Worm (Caenorhabditis elegans) whole organism, mixed stage, embryonic: ENCODE measurements around the gene T24C4.5.

Experiments used
- M03D4.4 ChIP-seq: sonication (generic microtip); optimal IDR thresholded peaks from 2 replicates; lab custom pipeline; 2017; ENCODE audit warnings: mild to moderate bottlenecking, missing genetic modification characterization, missing compliant biosample characterization
- bed-3 ChIP-seq: fragments of 200-800 bp; sonication (Bioruptor generic); optimal IDR thresholded peaks from 3 replicates; lab custom pipeline; 2018; ENCODE audit warnings: mild to moderate bottlenecking, missing genetic modification characterization, moderate library complexity, missing compliant biosample characterization
- blmp-1 ChIP-seq: fragments of 150-350 bp; optimal IDR thresholded peaks from 2 replicates; lab custom pipeline; 2014; ENCODE audit warnings: missing biosample characterization, missing genetic modification characterization
- ceh-39 ChIP-seq: fragments of 150-350 bp; optimal IDR thresholded peaks from 2 replicates; lab custom pipeline; 2014; ENCODE audit warnings: missing biosample characterization, missing genetic modification characterization
- ceh-43 ChIP-seq: fragments of 200-800 bp; sonication (Bioruptor generic); optimal IDR thresholded peaks from 2 replicates; lab custom pipeline; 2018; ENCODE audit warnings: mild to moderate bottlenecking, missing genetic modification characterization, moderate library complexity, missing compliant biosample characterization
- ceh-83 ChIP-seq: fragments of 200-800 bp; sonication (Bioruptor generic); optimal IDR thresholded peaks from 2 replicates; lab custom pipeline; 2018; ENCODE audit warnings: mild to moderate bottlenecking, missing genetic modification characterization, missing compliant biosample characterization
- ces-1 ChIP-seq: fragments of 150-350 bp; optimal IDR thresholded peaks from 2 replicates; lab custom pipeline; 2014; ENCODE audit warnings: missing biosample characterization, missing genetic modification reagents, missing genetic modification characterization
- cnd-1 ChIP-seq: fragments of 200-800 bp; sonication (Bioruptor generic); optimal IDR thresholded peaks from 2 replicates; lab custom pipeline; 2018; ENCODE audit warnings: mild to moderate bottlenecking, missing genetic modification characterization, missing compliant biosample characterization
- drap-1 ChIP-seq: fragments of 200-800 bp; sonication (Bioruptor generic); optimal IDR thresholded peaks from 3 replicates; lab custom pipeline; 2018; ENCODE audit warnings: mild to moderate bottlenecking, missing genetic modification characterization, missing compliant biosample characterization
- elt-3 ChIP-seq: fragments of 150-350 bp; optimal IDR thresholded peaks from 2 replicates; lab custom pipeline; 2014; ENCODE audit warnings: missing biosample characterization, missing genetic modification characterization
- flh-1 ChIP-seq: fragments of 200-800 bp; sonication (Bioruptor generic); optimal IDR thresholded peaks from 2 replicates; lab custom pipeline; 2018; ENCODE audit warnings: mild to moderate bottlenecking, missing genetic modification characterization, moderate library complexity, missing compliant biosample characterization
- ham-2 ChIP-seq: fragments of 200-800 bp; sonication (Bioruptor generic); optimal IDR thresholded peaks from 2 replicates; lab custom pipeline; 2018; ENCODE audit warnings: mild to moderate bottlenecking, missing genetic modification characterization, missing compliant biosample characterization
- hlh-1 ChIP-seq: fragments of 150-350 bp; optimal IDR thresholded peaks from 2 replicates; lab custom pipeline; 2014; ENCODE audit warnings: missing biosample characterization, missing genetic modification reagents, missing genetic modification characterization
- lin-13 ChIP-seq: fragments of 150-350 bp; optimal IDR thresholded peaks from 2 replicates; lab custom pipeline; 2014; ENCODE audit warnings: missing biosample characterization, missing genetic modification characterization
- lin-32 ChIP-seq: fragments of 200-800 bp; sonication (Bioruptor generic); optimal IDR thresholded peaks from 2 replicates; lab custom pipeline; 2018; ENCODE audit warnings: mild to moderate bottlenecking, missing genetic modification characterization, missing compliant biosample characterization
- lsy-2 ChIP-seq: fragments of 150-350 bp; optimal IDR thresholded peaks from 2 replicates; lab custom pipeline; 2014; ENCODE audit warnings: missing biosample characterization, missing genetic modification characterization
- mab-5 ChIP-seq: fragments of 150-350 bp; optimal IDR thresholded peaks from 2 replicates; lab custom pipeline; 2014; ENCODE audit warnings: missing biosample characterization, missing genetic modification characterization
- mep-1 ChIP-seq: fragments of 150-350 bp; optimal IDR thresholded peaks from 2 replicates; lab custom pipeline; 2017; ENCODE audit warnings: missing biosample characterization, missing genetic modification reagents, missing genetic modification characterization, inconsistent platforms
- mls-2 ChIP-seq: sonication (generic microtip); optimal IDR thresholded peaks from 2 replicates; lab custom pipeline; 2016; ENCODE audit warnings: mild to moderate bottlenecking, missing genetic modification characterization, moderate library complexity, missing compliant biosample characterization
- nhr-12 ChIP-seq: fragments of 150-350 bp; optimal IDR thresholded peaks from 2 replicates; lab custom pipeline; 2014; ENCODE audit warnings: missing biosample characterization, missing genetic modification characterization
- nhr-2 ChIP-seq: fragments of 150-350 bp; optimal IDR thresholded peaks from 2 replicates; lab custom pipeline; 2014; ENCODE audit warnings: missing biosample characterization, missing genetic modification characterization
- nhr-237 ChIP-seq: fragments of 150-350 bp; optimal IDR thresholded peaks from 2 replicates; lab custom pipeline; 2014; ENCODE audit warnings: missing biosample characterization, missing genetic modification characterization
- nhr-28 ChIP-seq: fragments of 150-350 bp; optimal IDR thresholded peaks from 2 replicates; lab custom pipeline; 2014; ENCODE audit warnings: missing biosample characterization, missing genetic modification characterization
- nhr-76 ChIP-seq: sonication (generic microtip); optimal IDR thresholded peaks from 2 replicates; lab custom pipeline; 2017; ENCODE audit warnings: missing biosample characterization, missing genetic modification characterization
- pha-4 ChIP-seq: fragments of 150-350 bp; optimal IDR thresholded peaks from 2 replicates; lab custom pipeline; 2018; ENCODE audit warnings: missing biosample characterization, missing genetic modification reagents, missing genetic modification characterization
- sem-2 ChIP-seq: fragments of 200-800 bp; sonication (Bioruptor generic); optimal IDR thresholded peaks from 2 replicates; lab custom pipeline; 2018; ENCODE audit warnings: mild to moderate bottlenecking, missing genetic modification characterization, missing compliant biosample characterization
- snpc-4 ChIP-seq: fragments of 150-350 bp; optimal IDR thresholded peaks from 2 replicates; lab custom pipeline; 2014; ENCODE audit warnings: missing biosample characterization, missing genetic modification characterization
- sptf-1 ChIP-seq: sonication (generic microtip); optimal IDR thresholded peaks from 2 replicates; lab custom pipeline; 2017; ENCODE audit warnings: mild to moderate bottlenecking, missing genetic modification characterization, moderate library complexity, missing compliant biosample characterization
- tbx-8 ChIP-seq: fragments of 200-800 bp; sonication (Bioruptor generic); optimal IDR thresholded peaks from 2 replicates; lab custom pipeline; 2018; ENCODE audit warnings: mild to moderate bottlenecking, missing genetic modification characterization, moderate library complexity, missing compliant biosample characterization
- unc-120 ChIP-seq: sonication (generic microtip); optimal IDR thresholded peaks from 2 replicates; lab custom pipeline; 2017; ENCODE audit warnings: missing genetic modification characterization, missing compliant biosample characterization; ENCODE audit not compliant: poor library complexity, severe bottlenecking
- unc-39 ChIP-seq: fragments of 150-350 bp; optimal IDR thresholded peaks from 2 replicates; lab custom pipeline; 2014; ENCODE audit warnings: missing biosample characterization, missing genetic modification characterization
- unc-62 ChIP-seq: fragments of 150-350 bp; optimal IDR thresholded peaks from 2 replicates; lab custom pipeline; 2014; ENCODE audit warnings: missing biosample characterization, missing genetic modification reagents, missing genetic modification characterization
- zip-8 ChIP-seq: fragments of 150-350 bp; optimal IDR thresholded peaks from 2 replicates; lab custom pipeline; 2014; ENCODE audit warnings: missing biosample characterization, missing genetic modification characterization

T24C4.5 gene

DNA sequence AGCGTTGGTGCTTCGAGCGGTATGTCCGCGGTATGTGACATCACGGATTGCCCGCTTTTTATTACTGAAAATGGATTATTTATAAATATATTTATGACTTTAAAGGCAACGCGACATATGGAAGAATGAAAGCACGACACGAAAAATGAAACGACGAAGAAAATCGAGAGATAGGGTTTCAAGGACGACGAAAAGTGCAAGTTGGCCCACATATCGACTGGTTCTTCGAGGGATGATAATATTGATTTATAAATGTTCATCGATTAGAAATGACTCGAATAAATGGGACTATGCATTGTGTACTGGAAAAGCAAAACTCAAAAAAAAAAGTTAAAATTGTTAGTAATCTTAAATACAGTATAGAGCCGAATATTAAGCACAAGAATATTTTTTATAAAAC, 7.2 kb upstream of the T24C4.5 start, which contains the start of gene zer-1:
TSS of gene zer-1 (minus strand) at position 68 of the 400 bp plus-strand sequence.
- TF ChIP-seq ceh-83 (no peak), nhr-28 (tag; lab: Kevin White, UChicago) (no peak), ceh-39 (no peak), mls-2 (no peak), unc-39 (tag; lab: Kevin White, UChicago) (no peak), drap-1 (no peak), ham-2 (GFP tag; lab: Kevin White, UChicago) (no peak), ceh-43 (no peak), bed-3 (GFP tag; lab: Kevin White, UChicago) (no peak), cnd-1 (tag; lab: Kevin White, UChicago) (no peak), unc-62 (GFP tag; lab: Kevin White, UChicago) (no peak), nhr-76 (no peak), elt-3 (tag; lab: Kevin White, UChicago) (no peak), lsy-2 (tag; lab: Kevin White, UChicago) (no peak), flh-1 (GFP tag; lab: Kevin White, UChicago) (no peak), sptf-1 (tag; lab: Kevin White, UChicago) (no peak)
- TF ChIP-seq, all 35 proteins: peak for 0

DNA sequence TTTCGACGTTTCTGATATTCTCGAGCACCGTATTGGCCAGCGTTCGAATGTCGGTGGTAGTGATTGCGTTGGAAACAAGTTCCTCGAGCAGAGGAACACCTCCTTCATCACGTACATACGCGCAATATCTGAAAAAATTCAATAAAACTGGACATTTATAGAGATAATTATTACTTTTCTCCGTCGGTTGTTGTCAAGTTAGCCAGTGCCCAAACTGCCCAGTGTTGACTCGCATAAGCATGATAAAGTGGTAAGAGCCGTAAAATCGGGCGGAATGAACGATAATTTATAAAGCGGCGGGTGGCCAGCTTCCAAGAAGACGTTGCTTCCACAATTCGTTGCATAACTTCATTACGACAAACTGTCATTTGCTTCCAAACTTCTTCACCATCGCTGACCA, 4.1 kb upstream of the T24C4.5 start:
- no peak for TF ChIP-seq mab-5 (tag; lab: Kevin White, UChicago)
- TF ChIP-seq mep-1 (tag; lab: Kevin White, UChicago), result no peak
- TF ChIP-seq ceh-39, result no peak
- TF ChIP-seq unc-39 (tag; lab: Kevin White, UChicago), result no peak
- TF ChIP-seq elt-3 (tag; lab: Kevin White, UChicago), result no peak
- TF ChIP-seq flh-1 (GFP tag; lab: Kevin White, UChicago), result no peak
- TF ChIP-seq M03D4.4 (tag; lab: Kevin White, UChicago), result no peak
- no peak for TF ChIP-seq cnd-1 (tag; lab: Kevin White, UChicago)
- no peak for TF ChIP-seq ceh-83
- TF ChIP-seq sem-2 (GFP tag; lab: Kevin White, UChicago), result no peak
- no peak for TF ChIP-seq hlh-1 (tag; lab: Kevin White, UChicago)
- TF ChIP-seq ces-1 (GFP tag; lab: Kevin White, UChicago), result no peak
- TF ChIP-seq nhr-2 (tag; lab: Kevin White, UChicago), result no peak
- no peak for TF ChIP-seq ham-2 (GFP tag; lab: Kevin White, UChicago)
- TF ChIP-seq, all 35 proteins: peak for 0

ce11 chrIII:881460-881859, 1.9 kb upstream of the T24C4.5 start:
- TF ChIP-seq M03D4.4 (tag; lab: Kevin White, UChicago), result no peak
- no peak for TF ChIP-seq zip-8 (tag; lab: Kevin White, UChicago)
- no peak for TF ChIP-seq elt-3 (tag; lab: Kevin White, UChicago)
- TF ChIP-seq drap-1, result no peak
- TF ChIP-seq ceh-39, result no peak
- TF ChIP-seq lin-32 (GFP tag; lab: Kevin White, UChicago), result no peak
- TF ChIP-seq tbx-8 (GFP tag; lab: Kevin White, UChicago), result no peak
- no peak for TF ChIP-seq bed-3 (GFP tag; lab: Kevin White, UChicago)
- TF ChIP-seq mls-2, result no peak
- TF ChIP-seq mab-5 (tag; lab: Kevin White, UChicago), result no peak
- no peak for TF ChIP-seq nhr-12 (tag; lab: Kevin White, UChicago)
- no peak for TF ChIP-seq ham-2 (GFP tag; lab: Kevin White, UChicago)
- TF ChIP-seq nhr-76, result no peak
- TF ChIP-seq nhr-237 (tag; lab: Kevin White, UChicago), result no peak
- no peak for TF ChIP-seq ceh-83
- TF ChIP-seq flh-1 (GFP tag; lab: Kevin White, UChicago), result no peak

- no peak for TF ChIP-seq hlh-1 (tag; lab: Kevin White, UChicago)
Observed at ce11 chrIII:880840-881239, 1.3 kb upstream of the T24C4.5 start.

- no peak for TF ChIP-seq unc-62 (GFP tag; lab: Kevin White, UChicago)
- no peak for TF ChIP-seq ceh-43
- TF ChIP-seq drap-1, result no peak
- no peak for TF ChIP-seq unc-39 (tag; lab: Kevin White, UChicago)
- TF ChIP-seq mab-5 (tag; lab: Kevin White, UChicago), result no peak
- no peak for TF ChIP-seq blmp-1 (tag; lab: Kevin White, UChicago)
- TF ChIP-seq mls-2, result no peak
- TF ChIP-seq M03D4.4 (tag; lab: Kevin White, UChicago), result no peak
- no peak for TF ChIP-seq pha-4 (tag; lab: Kevin White, UChicago)
- no peak for TF ChIP-seq unc-120 (tag; lab: Kevin White, UChicago)
- TF ChIP-seq snpc-4 (tag; lab: Kevin White, UChicago), result no peak
- no peak for TF ChIP-seq sptf-1 (tag; lab: Kevin White, UChicago)
- no peak for TF ChIP-seq nhr-2 (tag; lab: Kevin White, UChicago)
- no peak for TF ChIP-seq ceh-83
- no peak for TF ChIP-seq nhr-12 (tag; lab: Kevin White, UChicago)
- TF ChIP-seq lin-13 (tag; lab: Kevin White, UChicago), result no peak
- TF ChIP-seq, all 35 proteins: peak for 0
Observed at ce11 chrIII:873432-873831, 6.1 kb downstream of the T24C4.5 start, which contains the start of gene clc-19. TSS of gene clc-19 (minus strand) at chrIII:873566.
